Worm (Caenorhabditis elegans) whole organism, late embryonic: Measurements from ENCODE around the gene F19B10.6.

Experiments used
- lim-6 ChIP-seq: sonication (generic microtip); optimal IDR thresholded peaks from 2 replicates; lab custom pipeline; 2016; ENCODE audit warnings: missing genetic modification characterization, missing compliant biosample characterization
- unc-42 ChIP-seq: sonication (generic microtip); optimal IDR thresholded peaks from 2 replicates; lab custom pipeline; 2016; ENCODE audit warnings: missing genotype, missing genetic modification characterization, missing compliant biosample characterization

DNA sequence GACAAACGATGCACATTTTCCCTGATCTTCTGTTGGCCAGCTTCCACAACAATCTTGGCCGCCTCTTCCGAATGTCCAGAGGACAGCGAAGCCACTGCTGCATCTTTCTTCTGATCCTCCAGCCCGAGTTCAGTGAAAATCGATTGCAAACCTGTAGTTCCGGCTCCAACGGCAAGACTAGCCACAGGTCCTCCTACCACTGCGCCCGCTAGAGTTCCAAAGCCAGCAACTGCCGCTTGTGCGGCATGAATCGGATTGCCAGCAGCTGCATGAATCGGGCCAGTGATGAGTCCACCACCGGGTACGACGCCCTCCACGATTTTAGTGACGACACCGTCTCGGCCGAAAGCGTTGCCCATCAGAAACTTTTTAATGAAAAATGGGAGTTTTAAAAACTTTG, 24.6 kb upstream of the F19B10.6 start, which contains the start of gene ifas-1:
- TF ChIP-seq unc-42 (tag; lab: Kevin White, UChicago) (no peak), lim-6 (tag; lab: Kevin White, UChicago) (no peak)
